Fruit fly (Drosophila melanogaster): ENCODE measurements around the gene Ets65A.

Ets65A gene

dm6 chr3L:6160514-6160913 lies 63.1 kb downstream of the Ets65A start, which contains the start of gene Cpr65Az:
Gene Cpr65Az (plus strand): TSS chr3L:6160814.
- no peak for TF ChIP-seq Hr96 (GFP tag; optimal IDR thresholded peaks at IDR 0.05)
- no peak for TF ChIP-seq cic (GFP tag; optimal IDR thresholded peaks at IDR 0.05)
- TF ChIP-seq cnc (optimal IDR thresholded peaks at IDR 0.05) = no peak
- no peak for TF ChIP-seq CG1620 (GFP tag; optimal IDR thresholded peaks at IDR 0.05)
- no peak for TF ChIP-seq ovo (GFP tag; optimal IDR thresholded peaks at IDR 0.05)
- no peak for TF ChIP-seq CG12768 (GFP tag; optimal IDR thresholded peaks at IDR 0.05)
- no peak for TF ChIP-seq tj (GFP tag; optimal IDR thresholded peaks at IDR 0.05)
- TF ChIP-seq toe (GFP tag; optimal IDR thresholded peaks at IDR 0.05) = no peak
- no peak for TF ChIP-seq CG11617 (GFP tag; optimal IDR thresholded peaks at IDR 0.05)
- TF ChIP-seq bab1 (GFP tag; optimal IDR thresholded peaks at IDR 0.05) = no peak
- TF ChIP-seq CG14711 (tag; optimal IDR thresholded peaks at IDR 0.05) = no peak
- no peak for TF ChIP-seq CG33017 (tag; optimal IDR thresholded peaks at IDR 0.05)
- TF ChIP-seq CG7045 (GFP tag; optimal IDR thresholded peaks at IDR 0.05) = no peak
- TF ChIP-seq CG7101 (tag; optimal IDR thresholded peaks at IDR 0.05) = no peak
- TF ChIP-seq CG5204 (GFP tag; optimal IDR thresholded peaks at IDR 0.05) = no peak
- TF ChIP-seq Clk (GFP tag; optimal IDR thresholded peaks at IDR 0.05) = no peak
- TF ChIP-seq Crg-1 (GFP tag; optimal IDR thresholded peaks at IDR 0.05) = no peak
- TF ChIP-seq Mnt (GFP tag; optimal IDR thresholded peaks at IDR 0.05) = no peak
- TF ChIP-seq pad (GFP tag; optimal IDR thresholded peaks at IDR 0.05) = no peak

dm6 chr3L:6161997-6162396 lies 64.6 kb downstream of the Ets65A start:
- TF ChIP-seq cic (GFP tag; optimal IDR thresholded peaks at IDR 0.05) (no peak), cnc (optimal IDR thresholded peaks at IDR 0.05) (no peak), kay (GFP tag; ENCODE audit: borderline replicate concordance) (no peak), CG7101 (tag; optimal IDR thresholded peaks at IDR 0.05) (no peak), ovo (GFP tag; optimal IDR thresholded peaks at IDR 0.05) (no peak), CG11617 (GFP tag; optimal IDR thresholded peaks at IDR 0.05) (no peak), CG33017 (tag; optimal IDR thresholded peaks at IDR 0.05) (no peak), Mnt (GFP tag; optimal IDR thresholded peaks at IDR 0.05) (no peak), Clk (GFP tag; optimal IDR thresholded peaks at IDR 0.05) (no peak)

- no peak for TF ChIP-seq kay (GFP tag; ENCODE audit: borderline replicate concordance)
- no peak for TF ChIP-seq pad (GFP tag; optimal IDR thresholded peaks at IDR 0.05)
- no peak for TF ChIP-seq CG7045 (GFP tag; optimal IDR thresholded peaks at IDR 0.05)
Observed at dm6 chr3L:6162483-6163128, 65.2 kb downstream of the Ets65A start, which contains the start of gene Prdm13. Gene Prdm13 (plus strand): TSS chr3L:6163127.

Measured in whole organism, adult.